Fruit fly (Drosophila melanogaster) whole organism, embryonic: Measurements from ENCODE around the gene soti.

ENCODE experiments used
- Aef1 ChIP-seq: fragments of 200-800 bp; sonication (Bioruptor generic); IDR thresholded peaks from 3 replicates; pipeline ENCODE4 v1.3.6; 2022; ENCODE audit warnings: missing biosample characterization, missing genetic modification characterization
- Bgb ChIP-seq: fragments of 200-800 bp; sonication (Bioruptor generic); IDR thresholded peaks from 2 replicates; pipeline ENCODE4 v1.3.6; 2022; ENCODE audit warnings: missing biosample characterization, missing genetic modification characterization; ENCODE audit not compliant: partially characterized antibody
- CG10274 ChIP-seq: fragments of 200-800 bp; sonication (Bioruptor generic); optimal IDR thresholded peaks from 3 replicates; lab custom pipeline; 2017; ENCODE audit warnings: missing biosample characterization, mild to moderate bottlenecking, missing genetic modification characterization
- CG11247 ChIP-seq: fragments of 200-800 bp; sonication (Bioruptor generic); IDR thresholded peaks from 2 replicates; pipeline ENCODE4 v1.3.6; 2022; ENCODE audit warnings: missing biosample characterization, missing genetic modification characterization
- CG11560 ChIP-seq: fragments of 200-800 bp; sonication (Bioruptor generic); IDR thresholded peaks from 3 replicates; pipeline ENCODE4 v1.3.6; 2022; ENCODE audit warnings: missing biosample characterization, missing genetic modification characterization
- CG11723 ChIP-seq: fragments of 200-800 bp; sonication (Bioruptor generic); optimal IDR thresholded peaks from 2 replicates; lab custom pipeline; 2017; ENCODE audit warnings: missing biosample characterization, mild to moderate bottlenecking, missing genetic modification characterization
- CG12104 ChIP-seq: fragments of 200-800 bp; sonication (Bioruptor generic); optimal IDR thresholded peaks from 3 replicates; lab custom pipeline; 2016; ENCODE audit warnings: missing biosample characterization, missing genetic modification characterization
- CG1233 ChIP-seq: fragments of 200-800 bp; sonication (Bioruptor generic); optimal IDR thresholded peaks from 4 replicates; lab custom pipeline; 2018; ENCODE audit warnings: missing biosample characterization, mild to moderate bottlenecking, missing genetic modification characterization
- CG14441 ChIP-seq: fragments of 200-800 bp; sonication (Bioruptor generic); IDR thresholded peaks from 2 replicates; pipeline ENCODE4 v1.3.6; 2022; ENCODE audit warnings: missing biosample characterization, missing genetic modification characterization
- CG15601 ChIP-seq: fragments of 200-800 bp; sonication (Bioruptor generic); optimal IDR thresholded peaks from 3 replicates; lab custom pipeline; 2019; ENCODE audit warnings: missing biosample characterization, mild to moderate bottlenecking, missing genetic modification characterization, moderate library complexity
- CG15696 ChIP-seq: fragments of 200-800 bp; sonication (Bioruptor generic); optimal IDR thresholded peaks from 2 replicates; lab custom pipeline; 2019; ENCODE audit warnings: missing biosample characterization, mild to moderate bottlenecking, missing genetic modification characterization, moderate library complexity
- CG1603 ChIP-seq: fragments of 200-800 bp; sonication (Bioruptor generic); optimal IDR thresholded peaks from 2 replicates; lab custom pipeline; 2019; ENCODE audit warnings: missing biosample characterization, mild to moderate bottlenecking, missing genetic modification characterization, moderate library complexity
- CG17568 ChIP-seq: fragments of 200-800 bp; sonication (Bioruptor generic); optimal IDR thresholded peaks from 2 replicates; lab custom pipeline; 2018; ENCODE audit warnings: missing biosample characterization, mild to moderate bottlenecking, missing genetic modification characterization, moderate library complexity
- CG17612 ChIP-seq: fragments of 200-800 bp; sonication (Bioruptor generic); IDR thresholded peaks from 2 replicates; pipeline ENCODE4 v1.3.6; 2022; ENCODE audit warnings: missing biosample characterization, missing genetic modification characterization
- CG18262 ChIP-seq: fragments of 200-800 bp; optimal IDR thresholded peaks from 3 replicates; lab custom pipeline; 2019; ENCODE audit warnings: missing biosample characterization, mild to moderate bottlenecking, missing genetic modification characterization, moderate library complexity
- CG1832 ChIP-seq: fragments of 200-800 bp; sonication (Bioruptor generic); optimal IDR thresholded peaks from 2 replicates; lab custom pipeline; 2017; ENCODE audit warnings: missing biosample characterization, mild to moderate bottlenecking, missing genetic modification characterization, inconsistent platforms
- CG2129 ChIP-seq: fragments of 200-800 bp; sonication (Bioruptor generic); IDR thresholded peaks from 2 replicates; pipeline ENCODE4 v1.3.6; 2022; ENCODE audit warnings: missing biosample characterization, missing genetic modification characterization; ENCODE audit not compliant: partially characterized antibody
- CG2678 ChIP-seq: fragments of 200-800 bp; sonication (Bioruptor generic); optimal IDR thresholded peaks from 3 replicates; lab custom pipeline; 2019; ENCODE audit warnings: missing biosample characterization, mild to moderate bottlenecking, missing genetic modification characterization, moderate library complexity
- CG3407 ChIP-seq: fragments of 200-800 bp; sonication (Bioruptor generic); optimal IDR thresholded peaks from 2 replicates; lab custom pipeline; 2018; ENCODE audit warnings: missing biosample characterization, mild to moderate bottlenecking, missing genetic modification characterization
- CG3995 ChIP-seq: fragments of 200-800 bp; sonication (Bioruptor generic); optimal IDR thresholded peaks from 3 replicates; lab custom pipeline; 2016; ENCODE audit warnings: missing biosample characterization, missing genetic modification characterization
- CG7556 ChIP-seq: fragments of 200-800 bp; sonication (Bioruptor generic); optimal IDR thresholded peaks from 2 replicates; lab custom pipeline; 2017; ENCODE audit warnings: missing biosample characterization, mild to moderate bottlenecking, missing genetic modification characterization
- CG7987 ChIP-seq: fragments of 200-800 bp; sonication (Bioruptor generic); optimal IDR thresholded peaks from 2 replicates; lab custom pipeline; 2018; ENCODE audit warnings: missing biosample characterization, mild to moderate bottlenecking, missing genetic modification characterization, moderate library complexity
- CG8089 ChIP-seq: fragments of 200-800 bp; sonication (Bioruptor generic); optimal IDR thresholded peaks from 3 replicates; lab custom pipeline; 2016; ENCODE audit warnings: missing biosample characterization, missing genetic modification characterization
- CG9797 ChIP-seq: fragments of 200-800 bp; sonication (Bioruptor generic); optimal IDR thresholded peaks from 3 replicates; lab custom pipeline; 2018; ENCODE audit warnings: missing biosample characterization, mild to moderate bottlenecking, missing genetic modification characterization
- Deaf1 ChIP-seq: fragments of 200-800 bp; optimal IDR thresholded peaks from 3 replicates; lab custom pipeline; 2019; ENCODE audit warnings: missing biosample characterization, mild to moderate bottlenecking, missing genetic modification characterization, moderate library complexity
- Dp ChIP-seq: fragments of 200-800 bp; sonication (Bioruptor generic); optimal IDR thresholded peaks from 2 replicates; lab custom pipeline; 2018; ENCODE audit warnings: missing biosample characterization, mild to moderate bottlenecking, missing genetic modification characterization, moderate library complexity
- Fer2 ChIP-seq: fragments of 200-800 bp; sonication (Bioruptor generic); optimal IDR thresholded peaks from 2 replicates; lab custom pipeline; 2018; ENCODE audit warnings: missing biosample characterization, mild to moderate bottlenecking, missing genetic modification characterization, moderate library complexity
- Lhr ChIP-seq: fragments of 200-800 bp; sonication (Bioruptor generic); optimal IDR thresholded peaks from 3 replicates; lab custom pipeline; 2017; ENCODE audit warnings: mild to moderate bottlenecking, missing biosample characterization, missing genetic modification reagents, missing genetic modification characterization
- Mes4 ChIP-seq: fragments of 200-800 bp; sonication (Bioruptor generic); optimal IDR thresholded peaks from 2 replicates; lab custom pipeline; 2016; ENCODE audit warnings: missing biosample characterization, missing genetic modification characterization
- Opbp ChIP-seq: fragments of 200-800 bp; sonication (Bioruptor generic); IDR thresholded peaks from 3 replicates; pipeline ENCODE4 v1.3.6; 2022; ENCODE audit warnings: missing biosample characterization, missing genetic modification characterization; ENCODE audit not compliant: partially characterized antibody
- Poxn ChIP-seq: fragments of 200-800 bp; sonication (Bioruptor generic); IDR thresholded peaks from 2 replicates; pipeline ENCODE4 v1.3.6; 2022; ENCODE audit warnings: missing biosample characterization, missing genetic modification characterization
- abd-A ChIP-seq: fragments of 200-800 bp; sonication (Bioruptor generic); optimal IDR thresholded peaks from 3 replicates; lab custom pipeline; 2019; ENCODE audit warnings: missing biosample characterization, mild to moderate bottlenecking, missing genetic modification characterization, moderate library complexity
- ap ChIP-seq: fragments of 200-800 bp; sonication (Bioruptor generic); IDR thresholded peaks from 2 replicates; pipeline ENCODE4 v1.3.6; 2022; ENCODE audit warnings: missing biosample characterization, missing genetic modification characterization
- az2 ChIP-seq: fragments of 200-800 bp; sonication (Bioruptor generic); optimal IDR thresholded peaks from 3 replicates; lab custom pipeline; 2016; ENCODE audit warnings: missing biosample characterization, missing genetic modification characterization
- da ChIP-seq: fragments of 200-800 bp; sonication (Bioruptor generic); optimal IDR thresholded peaks from 2 replicates; lab custom pipeline; 2016; ENCODE audit warnings: missing biosample characterization, missing genetic modification characterization
- danr ChIP-seq: fragments of 200-800 bp; sonication (Bioruptor generic); IDR thresholded peaks from 2 replicates; pipeline ENCODE4 v1.3.6; 2022; ENCODE audit warnings: missing biosample characterization, missing genetic modification characterization
- dati ChIP-seq: fragments of 200-800 bp; sonication (Bioruptor generic); IDR thresholded peaks from 2 replicates; pipeline ENCODE4 v1.3.6; 2022; ENCODE audit warnings: missing biosample characterization, missing genetic modification characterization
- ewg ChIP-seq: fragments of 200-800 bp; sonication (Bioruptor generic); optimal IDR thresholded peaks from 3 replicates; lab custom pipeline; 2017; ENCODE audit warnings: mild to moderate bottlenecking, missing biosample characterization, missing genetic modification reagents, missing genetic modification characterization
- gcm ChIP-seq: fragments of 200-800 bp; sonication (Bioruptor generic); optimal IDR thresholded peaks from 2 replicates; lab custom pipeline; 2019; ENCODE audit warnings: missing biosample characterization, mild to moderate bottlenecking, missing genetic modification characterization, moderate library complexity
- her ChIP-seq: fragments of 200-800 bp; sonication (Bioruptor generic); optimal IDR thresholded peaks from 2 replicates; lab custom pipeline; 2016; ENCODE audit warnings: missing biosample characterization, missing genetic modification characterization
- jumu ChIP-seq: fragments of 200-800 bp; sonication (Bioruptor generic); optimal IDR thresholded peaks from 3 replicates; lab custom pipeline; 2016; ENCODE audit warnings: missing biosample characterization, missing genetic modification characterization
- kni ChIP-seq: fragments of 200-800 bp; sonication (Bioruptor generic); optimal IDR thresholded peaks from 3 replicates; lab custom pipeline; 2017; ENCODE audit warnings: mild to moderate bottlenecking, missing biosample characterization, missing genetic modification reagents, missing genetic modification characterization
- lilli ChIP-seq: fragments of 200-800 bp; sonication (Bioruptor generic); optimal IDR thresholded peaks from 3 replicates; lab custom pipeline; 2016; ENCODE audit warnings: missing biosample characterization, missing genetic modification characterization
- pnt ChIP-seq: fragments of 200-800 bp; sonication (Bioruptor generic); optimal IDR thresholded peaks from 3 replicates; lab custom pipeline; 2016; ENCODE audit warnings: missing biosample characterization, missing genetic modification characterization
- ranshi ChIP-seq: fragments of 200-800 bp; sonication (Bioruptor generic); IDR thresholded peaks from 2 replicates; pipeline ENCODE4 v1.3.6; 2022; ENCODE audit warnings: missing biosample characterization, missing genetic modification characterization
- tna ChIP-seq: fragments of 200-800 bp; sonication (Bioruptor generic); IDR thresholded peaks from 2 replicates; pipeline ENCODE4 v1.3.6; 2022; ENCODE audit warnings: missing biosample characterization, missing genetic modification characterization; ENCODE audit not compliant: partially characterized antibody
- trem ChIP-seq: fragments of 200-800 bp; optimal IDR thresholded peaks from 3 replicates; lab custom pipeline; 2019; ENCODE audit warnings: missing biosample characterization, mild to moderate bottlenecking, missing genetic modification characterization, moderate library complexity
- unc-4 ChIP-seq: fragments of 200-800 bp; sonication (Bioruptor generic); IDR thresholded peaks from 2 replicates; pipeline ENCODE4 v1.3.6; 2022; ENCODE audit warnings: missing biosample characterization, missing genetic modification characterization; ENCODE audit not compliant: partially characterized antibody
- zfh2 ChIP-seq: fragments of 200-800 bp; sonication (Bioruptor generic); optimal IDR thresholded peaks from 2 replicates; lab custom pipeline; 2016; ENCODE audit warnings: missing biosample characterization, missing genetic modification characterization

Gene soti

DNA sequence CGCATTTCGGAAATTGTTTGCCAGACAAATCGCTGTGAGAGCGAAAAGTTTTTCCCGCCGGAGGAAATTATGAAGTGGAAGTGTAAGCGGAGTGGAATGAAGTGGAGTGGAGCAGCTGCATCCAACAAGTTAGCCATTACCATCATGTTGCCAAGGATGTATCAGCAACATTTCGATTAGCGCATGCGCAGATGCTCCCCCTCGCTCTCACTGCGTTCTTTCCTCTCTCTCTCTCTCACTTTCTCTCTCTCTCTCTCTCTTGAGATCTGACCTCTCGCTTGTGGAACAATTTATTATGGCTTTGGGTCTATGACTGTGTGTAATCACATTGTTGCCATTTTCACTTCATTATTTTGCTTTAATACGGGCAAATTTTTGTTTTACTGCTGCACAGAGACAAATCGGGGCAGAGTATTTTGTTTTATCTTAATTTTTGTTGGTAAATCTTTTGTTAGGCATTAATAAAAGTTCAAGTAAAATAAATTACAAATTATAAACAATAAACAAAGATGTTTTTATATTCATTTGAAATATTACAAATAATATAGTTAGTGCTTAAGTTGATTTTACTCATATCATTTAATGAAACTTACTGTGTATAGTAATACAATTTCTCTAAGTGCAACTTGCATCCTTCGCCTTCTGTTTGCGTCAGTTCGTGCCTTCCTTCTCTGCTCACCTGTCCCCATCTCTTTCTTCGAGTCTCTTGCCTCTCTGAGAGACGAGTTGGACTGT, 980 bp upstream of the soti start (continued):
- peak; percentile 93 for TF ChIP-seq CG2678 (tag; lab: Kevin White, UChicago)
- TF ChIP-seq kni (GFP tag; lab: Kevin White, UChicago), result no peak
- peak; percentile 52; the same call in 1 of the 2 replicates for TF ChIP-seq CG14441
- no peak for TF ChIP-seq zfh2 (GFP tag; lab: Kevin White, UChicago)
- TF ChIP-seq CG8089 (GFP tag; lab: Kevin White, UChicago), result no peak
- TF ChIP-seq CG1233 (GFP tag; lab: Kevin White, UChicago), result peak; percentile 69
- no peak for TF ChIP-seq tna (GFP tag; lab: Robert Waterston, UW)
- peak; percentile 47 for TF ChIP-seq Fer2 (tag; lab: Kevin White, UChicago)
- TF ChIP-seq CG18262 (tag; lab: Kevin White, UChicago), result peak; percentile 85
- TF ChIP-seq CG12104 (GFP tag; lab: Kevin White, UChicago), result peak; percentile 71
- no peak for TF ChIP-seq CG10274
- no peak for TF ChIP-seq CG9797 (GFP tag; lab: Kevin White, UChicago)
- TF ChIP-seq CG3995 (GFP tag; lab: Kevin White, UChicago), result peak; percentile 10
- TF ChIP-seq CG1832 (GFP tag; lab: Kevin White, UChicago), result peak; percentile 77
- TF ChIP-seq CG7556 (GFP tag; lab: Kevin White, UChicago), result peak; percentile 94
- peak; percentile 92 for TF ChIP-seq CG3407
- TF ChIP-seq CG11560 (tag; lab: Robert Waterston, UW), result no peak
- peak; percentile 75 for TF ChIP-seq CG15601 (tag; lab: Kevin White, UChicago)
- peak; percentile 21 for TF ChIP-seq Lhr (GFP tag; lab: Kevin White, UChicago)
- peak; percentile 33 for TF ChIP-seq CG7987 (GFP tag; lab: Kevin White, UChicago)
- TF ChIP-seq da, result no peak
- TF ChIP-seq CG11723, result peak; percentile 39
- peak; percentile 79 for TF ChIP-seq ewg (GFP tag; lab: Kevin White, UChicago)
- peak; percentile 74 for TF ChIP-seq Deaf1 (tag; lab: Kevin White, UChicago)
- TF ChIP-seq CG2129, result no peak
- TF ChIP-seq CG15696 (tag; lab: Kevin White, UChicago), result peak; percentile 67
- peak; percentile 55 for TF ChIP-seq CG17568
- peak; percentile 96 for TF ChIP-seq abd-A
- TF ChIP-seq trem (tag; lab: Kevin White, UChicago), result peak; percentile 68
- no peak for TF ChIP-seq dati
- no peak for TF ChIP-seq Opbp (GFP tag; lab: Robert Waterston, UW)
- TF ChIP-seq lilli (GFP tag; lab: Kevin White, UChicago), result peak; percentile 47
- peak; percentile 75 for TF ChIP-seq az2 (GFP tag; lab: Kevin White, UChicago)
- TF ChIP-seq CG11247, result peak; percentile 20; the same call in 1 of the 2 replicates
- no peak for TF ChIP-seq CG17612 (GFP tag; lab: Robert Waterston, UW)
- no peak for TF ChIP-seq jumu (GFP tag; lab: Kevin White, UChicago)
- TF ChIP-seq Mes4 (GFP tag; lab: Kevin White, UChicago), result no peak
- TF ChIP-seq pnt (GFP tag; lab: Kevin White, UChicago), result peak; percentile 41
- 0 out of 2 replicates have a peak, but pooled peaks have one; percentile 46 for TF ChIP-seq danr (GFP tag; lab: Robert Waterston, UW)
- peak; percentile 64 for TF ChIP-seq ranshi (GFP tag; lab: Robert Waterston, UW)
- TF ChIP-seq her, result no peak
- no peak for TF ChIP-seq Bgb
- no peak for TF ChIP-seq CG1603 (tag; lab: Kevin White, UChicago)
- TF ChIP-seq unc-4 (GFP tag; lab: Robert Waterston, UW), result no peak
- peak; percentile 32; the same call in 1 of the 2 replicates for TF ChIP-seq ap (GFP tag; lab: Robert Waterston, UW)
- TF ChIP-seq gcm (GFP tag; lab: Kevin White, UChicago), result peak; percentile 83
- no peak for TF ChIP-seq Dp (GFP tag; lab: Kevin White, UChicago)
- no peak for TF ChIP-seq Poxn (GFP tag; lab: Robert Waterston, UW)
- peak; percentile 55; the same call in 2 of the 3 replicates for TF ChIP-seq Aef1 (GFP tag; lab: Robert Waterston, UW)
